Fruit fly (Drosophila melanogaster): ENCODE measurements around the gene ppk8.

DNA sequence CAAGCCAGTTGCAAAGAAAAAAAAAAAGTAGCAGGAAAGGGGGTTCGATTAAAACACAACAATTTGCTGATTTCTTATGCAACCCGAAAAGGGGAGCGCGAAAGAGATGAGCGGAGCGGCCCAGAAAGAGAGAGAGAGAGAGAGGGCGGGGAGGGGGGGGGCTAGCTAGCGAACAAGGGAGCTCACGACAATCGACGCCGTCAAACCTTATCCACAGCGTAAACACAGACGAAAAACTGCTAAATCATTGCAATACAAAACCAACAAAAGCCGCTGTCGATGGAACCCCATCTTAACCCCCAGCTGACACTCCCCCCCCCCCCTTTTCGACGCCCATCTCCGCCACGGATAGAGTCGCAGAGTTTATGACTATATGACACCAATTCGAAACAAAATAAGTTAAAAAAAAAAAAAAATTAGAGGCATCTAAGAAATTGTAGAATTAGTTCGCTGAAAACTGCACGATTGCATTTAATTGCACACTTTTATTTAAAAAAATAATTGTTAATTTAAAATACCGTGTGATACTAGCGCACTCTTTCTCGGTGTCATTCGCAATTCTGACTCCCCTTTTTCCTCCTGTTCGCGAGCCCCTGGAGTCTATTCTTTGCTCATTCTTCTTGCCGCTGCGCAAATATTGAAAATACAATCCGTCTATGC, 2.3 kb upstream of the ppk8 start:
- TF ChIP-seq Ets98B (GFP tag; IDR thresholded peaks at IDR 0.05) (peak; percentile 47; the same call in 1 of the 2 replicates), gl (tag; optimal IDR thresholded peaks at IDR 0.05) (no peak), CG15710 (tag; optimal IDR thresholded peaks at IDR 0.05) (peak; percentile 56), EcR (GFP tag; optimal IDR thresholded peaks at IDR 0.05) (no peak), rn (GFP tag; IDR thresholded peaks at IDR 0.05) (no peak), CG9948 (tag; optimal IDR thresholded peaks at IDR 0.05) (peak; percentile 34)

Data from whole organism, pupa.